Fruit fly (Drosophila melanogaster): ENCODE measurements around the gene CG11327.

dm6 chr2L:6656264-6656676, 30.2 kb downstream of the CG11327 start, which contains the start of gene CG31633:
- TF ChIP-seq rn (GFP tag; IDR thresholded peaks at IDR 0.05): no peak
- TF ChIP-seq CG14655 (GFP tag; optimal IDR thresholded peaks at IDR 0.05): no peak
- no peak for TF ChIP-seq Pif1A (GFP tag; optimal IDR thresholded peaks at IDR 0.05)
- TF ChIP-seq CG13204 (GFP tag; optimal IDR thresholded peaks at IDR 0.05): no peak
- no peak for TF ChIP-seq D1 (tag; optimal IDR thresholded peaks at IDR 0.05)
- TF ChIP-seq CG32121 (GFP tag; IDR thresholded peaks at IDR 0.05): no peak
- no peak for TF ChIP-seq CG8301 (tag; optimal IDR thresholded peaks at IDR 0.05)
- no peak for TF ChIP-seq CG17806 (tag; optimal IDR thresholded peaks at IDR 0.05)
- TF ChIP-seq fd96Ca (GFP tag; IDR thresholded peaks at IDR 0.05): no peak
- TF ChIP-seq Ets98B (GFP tag; IDR thresholded peaks at IDR 0.05): no peak
